Fruit fly (Drosophila melanogaster): Measurements from ENCODE around the gene CG32195.
A peak's percentile ranks its signal among the peaks of the same experiment; 100 is the strongest.

CG32195 gene

dm6 chr3L:18096726-18097125, 16.0 kb upstream of the CG32195 start (continued):
- TF ChIP-seq CG6792 (GFP tag; optimal IDR thresholded peaks at IDR 0.05) (no peak), Sox14 (GFP tag; optimal IDR thresholded peaks at IDR 0.05) (peak; percentile 38), CG9139 (GFP tag; optimal IDR thresholded peaks at IDR 0.05) (no peak), CG11902 (GFP tag; optimal IDR thresholded peaks at IDR 0.05) (no peak), vri (GFP tag; optimal IDR thresholded peaks at IDR 0.05) (no peak), CG34406 (GFP tag; optimal IDR thresholded peaks at IDR 0.05) (peak; percentile 14), Lpt (GFP tag; optimal IDR thresholded peaks at IDR 0.05) (peak; percentile 42), ss (GFP tag; optimal IDR thresholded peaks at IDR 0.05) (no peak), CG16779 (tag; optimal IDR thresholded peaks at IDR 0.05) (no peak), svp (GFP tag) (no peak), CG7368 (GFP tag; optimal IDR thresholded peaks at IDR 0.05) (no peak), OdsH (GFP tag; optimal IDR thresholded peaks at IDR 0.05) (peak; percentile 54), CG31627 (GFP tag; optimal IDR thresholded peaks at IDR 0.05) (no peak), Blimp-1 (GFP tag; optimal IDR thresholded peaks at IDR 0.05) (no peak), CG11294 (GFP tag; IDR thresholded peaks at IDR 0.05) (0 out of 2 replicates have a peak, but pooled peaks have one; percentile 15), CG6854 (GFP tag; optimal IDR thresholded peaks at IDR 0.05) (no peak), esn (GFP tag; optimal IDR thresholded peaks at IDR 0.05) (no peak), dsx (GFP tag; optimal IDR thresholded peaks at IDR 0.05; ENCODE audit: poor library complexity, severe bottlenecking) (no peak), dac (GFP tag; optimal IDR thresholded peaks at IDR 0.05) (peak; percentile 4), Hr39 (GFP tag; optimal IDR thresholded peaks at IDR 0.05) (no peak), CG8319 (GFP tag; optimal IDR thresholded peaks at IDR 0.05) (no peak), cyc (GFP tag; optimal IDR thresholded peaks at IDR 0.05) (no peak)

dm6 chr3L:18099715-18100114, 13.0 kb upstream of the CG32195 start:
- TF ChIP-seq Sox14 (GFP tag; optimal IDR thresholded peaks at IDR 0.05) (peak; percentile 16), CG10631 (GFP tag; optimal IDR thresholded peaks at IDR 0.05) (no peak), CG8319 (GFP tag; optimal IDR thresholded peaks at IDR 0.05) (no peak), achi (GFP tag; optimal IDR thresholded peaks at IDR 0.05) (peak; percentile 26), esn (GFP tag; optimal IDR thresholded peaks at IDR 0.05) (peak; percentile 48), Smox (GFP tag; optimal IDR thresholded peaks at IDR 0.05) (peak; percentile 17), Hr39 (GFP tag; optimal IDR thresholded peaks at IDR 0.05) (peak; percentile 48), Eip78C (GFP tag) (peak; percentile 72), ss (GFP tag; optimal IDR thresholded peaks at IDR 0.05) (peak in 1 of 2 experiments; percentile 42), Met (GFP tag; optimal IDR thresholded peaks at IDR 0.05) (peak; percentile 28), topi (GFP tag; optimal IDR thresholded peaks at IDR 0.05) (peak; percentile 36), CG6792 (GFP tag; optimal IDR thresholded peaks at IDR 0.05) (peak; percentile 5), CG3919 (GFP tag; optimal IDR thresholded peaks at IDR 0.05) (peak; percentile 22), eg (GFP tag; IDR thresholded peaks at IDR 0.05) (peak; percentile 43; the same call in 1 of the 3 replicates), OdsH (GFP tag; optimal IDR thresholded peaks at IDR 0.05) (peak; percentile 15), CG7368 (GFP tag; optimal IDR thresholded peaks at IDR 0.05) (peak; percentile 20), CG4318 (GFP tag; optimal IDR thresholded peaks at IDR 0.05) (no peak), vri (GFP tag; optimal IDR thresholded peaks at IDR 0.05) (peak; percentile 69), svp (GFP tag) (peak; percentile 66), CG15336 (GFP tag; IDR thresholded peaks at IDR 0.05) (peak; percentile 31; the same call in 1 of the 2 replicates), Sox102F (GFP tag; optimal IDR thresholded peaks at IDR 0.05) (peak; percentile 37), CG31627 (GFP tag; optimal IDR thresholded peaks at IDR 0.05) (peak; percentile 42), fd59A (GFP tag; optimal IDR thresholded peaks at IDR 0.05) (no peak), CG8119 (GFP tag; IDR thresholded peaks at IDR 0.05) (no peak), Sox15 (GFP tag; optimal IDR thresholded peaks at IDR 0.05) (peak; percentile 8), acj6 (GFP tag; optimal IDR thresholded peaks at IDR 0.05) (peak; percentile 2), CG6163 (GFP tag; IDR thresholded peaks at IDR 0.05) (0 out of 3 replicates have a peak, but pooled peaks have one; percentile 23), Hr4 (GFP tag; optimal IDR thresholded peaks at IDR 0.05) (peak; percentile 1), CG3032 (tag; optimal IDR thresholded peaks at IDR 0.05) (no peak), lz (GFP tag; optimal IDR thresholded peaks at IDR 0.05) (peak; percentile 38), pdm3 (GFP tag; optimal IDR thresholded peaks at IDR 0.05) (peak; percentile 44), CG11294 (GFP tag; IDR thresholded peaks at IDR 0.05) (no peak), cyc (GFP tag; optimal IDR thresholded peaks at IDR 0.05) (peak; percentile 31)

Measured in whole organism, prepupa.